Worm (Caenorhabditis elegans): ENCODE results near the gene C18A3.10.

C18A3.10 gene

ce11 chrII:5712126-5712525, 3.5 kb downstream of the C18A3.10 start:
- TF ChIP-seq ama-1 (optimal IDR thresholded peaks at IDR 0.05) (peak; percentile 80), hlh-30 (tag; optimal IDR thresholded peaks at IDR 0.05; ENCODE audit: insufficient read depth) (no peak), ztf-16 (tag; optimal IDR thresholded peaks at IDR 0.05) (no peak), F13H6.1 (tag; optimal IDR thresholded peaks at IDR 0.05) (no peak), nhr-232 (tag; optimal IDR thresholded peaks at IDR 0.05) (no peak), hlh-6 (tag; optimal IDR thresholded peaks at IDR 0.05) (no peak), eyg-1 (tag; optimal IDR thresholded peaks at IDR 0.05) (no peak)

ce11 chrII:5710835-5711234, 4.8 kb downstream of the C18A3.10 start:
- TF ChIP-seq dve-1 (tag; optimal IDR thresholded peaks at IDR 0.05) (no peak), F13H6.1 (tag; optimal IDR thresholded peaks at IDR 0.05) (no peak), ceh-19 (GFP tag; optimal IDR thresholded peaks at IDR 0.05) (no peak), K09A11.1 (tag; optimal IDR thresholded peaks at IDR 0.05; ENCODE audit: insufficient read depth) (no peak), ahr-1 (tag; optimal IDR thresholded peaks at IDR 0.05) (no peak)

- TF ChIP-seq ceh-34 (tag; optimal IDR thresholded peaks at IDR 0.05), result no peak
- TF ChIP-seq ahr-1 (tag; optimal IDR thresholded peaks at IDR 0.05), result no peak
- peak; percentile 90 for TF ChIP-seq unc-42 (tag; optimal IDR thresholded peaks at IDR 0.05)
- no peak for TF ChIP-seq ceh-22 (tag; optimal IDR thresholded peaks at IDR 0.05)
- TF ChIP-seq madf-2 (tag; optimal IDR thresholded peaks at IDR 0.05), result no peak
- no peak for TF ChIP-seq ceh-45 (GFP tag; IDR thresholded peaks at IDR 0.05)
- TF ChIP-seq unc-86 (tag; optimal IDR thresholded peaks at IDR 0.05), result no peak
Measured at ce11 chrII:5708154-5708553, 7.5 kb downstream of the C18A3.10 start.

ce11 chrII:5707532-5707931, 8.1 kb downstream of the C18A3.10 start, which contains the start of gene osta-2:
TSS of gene osta-2 (plus strand) at chrII:5707691.
- TF ChIP-seq ceh-34 (tag; optimal IDR thresholded peaks at IDR 0.05) (no peak), Y22D7AL.16 (tag; optimal IDR thresholded peaks at IDR 0.05) (no peak), elt-2 (tag; optimal IDR thresholded peaks at IDR 0.05) (no peak), ceh-48 (tag; optimal IDR thresholded peaks at IDR 0.05) (no peak), dve-1 (tag; optimal IDR thresholded peaks at IDR 0.05) (no peak), elt-4 (tag; optimal IDR thresholded peaks at IDR 0.05) (no peak), pha-4 (tag; optimal IDR thresholded peaks at IDR 0.05) (no peak), sox-4 (tag; optimal IDR thresholded peaks at IDR 0.05) (no peak), gmeb-2 (tag; optimal IDR thresholded peaks at IDR 0.05) (no peak), unc-3 (GFP tag; conservative IDR thresholded peaks at IDR 0.05) (no peak), unc-3 (tag; optimal IDR thresholded peaks at IDR 0.05) (no peak), che-1 (tag; optimal IDR thresholded peaks at IDR 0.05) (no peak), hlh-8 (tag; optimal IDR thresholded peaks at IDR 0.05) (no peak), npax-4 (tag; optimal IDR thresholded peaks at IDR 0.05) (no peak), fax-1 (tag; optimal IDR thresholded peaks at IDR 0.05) (no peak), sox-2 (GFP tag; IDR thresholded peaks at IDR 0.05) (no peak), odd-2 (tag; optimal IDR thresholded peaks at IDR 0.05) (no peak)

ce11 chrII:5704479-5704878, 11.2 kb downstream of the C18A3.10 start:
- no peak for TF ChIP-seq F13H6.1 (tag; optimal IDR thresholded peaks at IDR 0.05)
- TF ChIP-seq lin-11 (tag; optimal IDR thresholded peaks at IDR 0.05), result no peak
- no peak for TF ChIP-seq C08G9.2 (tag; optimal IDR thresholded peaks at IDR 0.05)
- TF ChIP-seq hlh-30 (tag; optimal IDR thresholded peaks at IDR 0.05; ENCODE audit: insufficient read depth), result no peak
- no peak for TF ChIP-seq C38D4.7 (GFP tag; optimal IDR thresholded peaks at IDR 0.05)
- TF ChIP-seq odd-2 (tag; optimal IDR thresholded peaks at IDR 0.05), result no peak
- TF ChIP-seq sdc-2 (tag; optimal IDR thresholded peaks at IDR 0.05), result no peak
- no peak for TF ChIP-seq gmeb-2 (tag; optimal IDR thresholded peaks at IDR 0.05)
- TF ChIP-seq K09A11.1 (tag; optimal IDR thresholded peaks at IDR 0.05; ENCODE audit: insufficient read depth), result no peak
